Worm (Caenorhabditis elegans): ENCODE results near the gene try-3.
A peak's percentile ranks its signal among the peaks of the same experiment; 100 is the strongest.

The try-3 gene

DNA sequence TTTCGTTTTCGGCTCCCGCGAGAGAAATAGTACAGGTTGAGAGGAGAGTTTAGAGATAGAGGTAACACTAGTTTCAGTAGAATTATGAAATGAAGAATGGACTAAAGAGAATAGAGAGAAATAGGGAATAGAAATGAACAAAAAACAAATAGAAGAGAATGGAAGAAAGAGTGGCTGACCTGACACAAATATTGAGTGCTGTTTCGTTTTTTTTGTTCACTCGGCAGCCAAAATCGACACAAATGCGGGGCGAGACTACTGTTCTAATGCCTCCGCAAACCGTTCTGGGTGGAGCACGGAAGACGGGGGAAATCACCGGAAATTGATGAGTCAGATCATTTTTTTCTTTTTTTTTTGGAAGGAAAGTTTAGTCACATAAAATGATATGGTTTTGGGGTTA lies 15.7 kb downstream of the try-3 start:
- no peak for TF ChIP-seq pha-2 (tag; optimal IDR thresholded peaks at IDR 0.05)
- TF ChIP-seq ceh-24 (tag; optimal IDR thresholded peaks at IDR 0.05), result no peak
- TF ChIP-seq elt-4 (tag; optimal IDR thresholded peaks at IDR 0.05), result no peak
- no peak for TF ChIP-seq ceh-19 (GFP tag; optimal IDR thresholded peaks at IDR 0.05)
- no peak for TF ChIP-seq fkh-10 (GFP tag; optimal IDR thresholded peaks at IDR 0.05)
- TF ChIP-seq hlh-30 (tag; optimal IDR thresholded peaks at IDR 0.05; ENCODE audit: insufficient read depth), result no peak
- TF ChIP-seq nfya-1 (tag; optimal IDR thresholded peaks at IDR 0.05), result no peak
- no peak for TF ChIP-seq nhr-11 (tag; optimal IDR thresholded peaks at IDR 0.05)
- no peak for TF ChIP-seq ceh-9 (tag; optimal IDR thresholded peaks at IDR 0.05)
- TF ChIP-seq rnt-1 (tag; optimal IDR thresholded peaks at IDR 0.05), result no peak
- no peak for TF ChIP-seq ceh-22 (tag; optimal IDR thresholded peaks at IDR 0.05)
- no peak for TF ChIP-seq ztf-16 (tag; optimal IDR thresholded peaks at IDR 0.05)
- no peak for TF ChIP-seq mec-3 (tag; optimal IDR thresholded peaks at IDR 0.05; ENCODE audit: borderline replicate concordance)
- TF ChIP-seq hlh-13 (GFP tag; optimal IDR thresholded peaks at IDR 0.05), result no peak
- TF ChIP-seq pax-1 (tag; optimal IDR thresholded peaks at IDR 0.05), result no peak
- no peak for TF ChIP-seq hlh-8 (tag; optimal IDR thresholded peaks at IDR 0.05)

DNA sequence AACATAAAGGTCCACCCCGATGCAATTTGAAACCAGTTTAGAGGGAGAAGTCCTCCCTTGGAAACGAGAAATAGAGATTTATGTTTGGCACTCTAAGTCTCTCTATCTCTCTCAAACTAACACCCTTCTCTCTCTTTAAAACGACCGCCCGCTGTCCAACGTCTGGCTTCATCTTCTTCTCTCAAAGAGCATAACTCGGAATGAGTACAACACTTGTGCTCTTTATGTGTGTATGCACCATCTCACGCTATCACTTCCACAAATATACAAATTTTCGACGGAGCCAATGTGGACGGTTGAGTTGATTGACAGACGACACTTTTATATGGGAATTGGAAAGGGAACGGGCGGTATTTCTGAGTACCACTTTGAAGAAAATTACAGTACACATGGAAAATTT lies 17.4 kb downstream of the try-3 start:
- TF ChIP-seq unc-55 (GFP tag; optimal IDR thresholded peaks at IDR 0.05) (peak; percentile 71), nfya-1 (tag; optimal IDR thresholded peaks at IDR 0.05) (peak; percentile 37), nhr-11 (tag; optimal IDR thresholded peaks at IDR 0.05) (no peak), ceh-6 (GFP tag; optimal IDR thresholded peaks at IDR 0.05) (no peak)

DNA sequence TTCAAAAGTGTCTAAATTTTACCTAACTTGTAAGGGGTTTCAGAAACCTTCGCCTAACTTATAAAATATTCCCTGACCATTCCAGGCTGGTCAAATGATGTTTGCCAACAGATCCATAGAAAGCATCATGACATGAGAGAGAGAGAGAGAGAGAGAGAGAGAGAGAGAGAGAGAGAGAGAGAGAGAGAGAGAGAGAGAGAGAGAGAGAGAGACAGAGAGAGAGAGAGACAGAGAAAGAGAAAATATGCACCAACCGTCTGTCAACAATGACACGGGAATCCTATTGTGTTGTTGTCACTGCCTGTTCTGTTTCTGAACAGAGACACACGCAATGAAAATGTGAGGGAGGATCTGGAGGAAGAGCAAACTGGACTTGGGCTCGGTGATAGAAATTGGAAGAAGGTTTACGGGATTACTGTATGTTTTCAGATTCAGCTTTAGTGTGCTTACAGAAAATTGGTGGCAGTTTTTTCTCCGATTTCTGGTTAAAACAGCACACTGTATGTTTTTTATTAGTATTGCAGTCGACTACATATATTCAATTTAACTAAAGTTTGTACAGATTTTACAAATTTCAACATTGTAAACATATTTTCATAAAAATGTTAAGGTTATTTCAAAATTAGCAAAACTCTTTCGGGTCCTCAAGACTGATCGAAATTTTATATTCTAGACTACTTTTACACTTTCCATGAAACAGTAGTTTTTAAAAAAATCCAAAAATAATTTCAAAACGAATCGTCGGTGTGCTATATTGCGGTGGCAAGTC lies 19.2 kb downstream of the try-3 start:
- peak; percentile 59 for TF ChIP-seq dve-1 (tag; optimal IDR thresholded peaks at IDR 0.05)
- TF ChIP-seq K02D7.2 (tag; optimal IDR thresholded peaks at IDR 0.05), result no peak
- peak; percentile 9 for TF ChIP-seq lin-11 (tag; optimal IDR thresholded peaks at IDR 0.05)

ce11 chrIV:6576728-6577101 lies 19.8 kb downstream of the try-3 start:
- TF ChIP-seq tbx-2 (tag; optimal IDR thresholded peaks at IDR 0.05) (peak; percentile 54), K09A11.1 (tag; optimal IDR thresholded peaks at IDR 0.05; ENCODE audit: insufficient read depth) (no peak), nfya-1 (tag; optimal IDR thresholded peaks at IDR 0.05) (peak; percentile 57), rnt-1 (tag; optimal IDR thresholded peaks at IDR 0.05) (peak; percentile 86), ceh-22 (tag; optimal IDR thresholded peaks at IDR 0.05) (peak; percentile 29), F13H6.1 (tag; optimal IDR thresholded peaks at IDR 0.05) (peak; percentile 25), ceh-34 (tag; optimal IDR thresholded peaks at IDR 0.05) (peak; percentile 55), ref-2 (tag; optimal IDR thresholded peaks at IDR 0.05) (peak; percentile 39), pax-1 (tag; optimal IDR thresholded peaks at IDR 0.05) (peak; percentile 50), ceh-30 (tag; optimal IDR thresholded peaks at IDR 0.05) (peak; percentile 23), pros-1 (tag; optimal IDR thresholded peaks at IDR 0.05) (peak; percentile 32), unc-55 (GFP tag; optimal IDR thresholded peaks at IDR 0.05) (peak; percentile 15), ets-4 (tag; optimal IDR thresholded peaks at IDR 0.05) (peak; percentile 50), sox-2 (GFP tag; IDR thresholded peaks at IDR 0.05) (no peak), ceh-24 (tag; optimal IDR thresholded peaks at IDR 0.05) (no peak), ceh-18 (tag; optimal IDR thresholded peaks at IDR 0.05) (peak; percentile 17), tbx-7 (tag; optimal IDR thresholded peaks at IDR 0.05) (no peak), ceh-31 (tag; optimal IDR thresholded peaks at IDR 0.05) (peak; percentile 70)

- no peak for TF ChIP-seq pros-1 (tag; optimal IDR thresholded peaks at IDR 0.05)
- no peak for TF ChIP-seq pag-3 (tag; optimal IDR thresholded peaks at IDR 0.05; ENCODE audit: borderline replicate concordance)
- no peak for TF ChIP-seq pat-9 (tag; optimal IDR thresholded peaks at IDR 0.05)
- no peak for TF ChIP-seq ama-1 (optimal IDR thresholded peaks at IDR 0.05)
- no peak for TF ChIP-seq madf-2 (tag; optimal IDR thresholded peaks at IDR 0.05)
- no peak for TF ChIP-seq ceh-22 (tag; optimal IDR thresholded peaks at IDR 0.05)
- no peak for TF ChIP-seq pha-2 (tag; optimal IDR thresholded peaks at IDR 0.05)
- TF ChIP-seq hlh-15 (tag; optimal IDR thresholded peaks at IDR 0.05), result no peak
Measured at ce11 chrIV:6577914-6578313, 21.0 kb downstream of the try-3 start, which contains the start of gene C43G2.3. Gene C43G2.3 (plus strand): TSS chrIV:6578214.

All from whole organism, late embryonic.